Worm (Caenorhabditis elegans) whole organism, mixed stage, embryonic: ENCODE results near the gene pgp-7.

Source experiments
- ces-1 ChIP-seq: fragments of 150-350 bp; optimal IDR thresholded peaks from 2 replicates; lab custom pipeline; 2014; ENCODE audit warnings: missing biosample characterization, missing genetic modification reagents, missing genetic modification characterization
- elt-3 ChIP-seq: fragments of 150-350 bp; optimal IDR thresholded peaks from 2 replicates; lab custom pipeline; 2014; ENCODE audit warnings: missing biosample characterization, missing genetic modification characterization
- hlh-1 ChIP-seq: fragments of 150-350 bp; optimal IDR thresholded peaks from 2 replicates; lab custom pipeline; 2014; ENCODE audit warnings: missing biosample characterization, missing genetic modification reagents, missing genetic modification characterization
- lsy-2 ChIP-seq: fragments of 150-350 bp; optimal IDR thresholded peaks from 2 replicates; lab custom pipeline; 2014; ENCODE audit warnings: missing biosample characterization, missing genetic modification characterization
- mab-5 ChIP-seq: fragments of 150-350 bp; optimal IDR thresholded peaks from 2 replicates; lab custom pipeline; 2014; ENCODE audit warnings: missing biosample characterization, missing genetic modification characterization
- mep-1 ChIP-seq: fragments of 150-350 bp; optimal IDR thresholded peaks from 2 replicates; lab custom pipeline; 2017; ENCODE audit warnings: missing biosample characterization, missing genetic modification reagents, missing genetic modification characterization, inconsistent platforms
- nhr-76 ChIP-seq: sonication (generic microtip); optimal IDR thresholded peaks from 2 replicates; lab custom pipeline; 2017; ENCODE audit warnings: missing biosample characterization, missing genetic modification characterization
- pha-4 ChIP-seq: fragments of 150-350 bp; optimal IDR thresholded peaks from 2 replicates; lab custom pipeline; 2018; ENCODE audit warnings: missing biosample characterization, missing genetic modification reagents, missing genetic modification characterization
- sptf-1 ChIP-seq: sonication (generic microtip); optimal IDR thresholded peaks from 2 replicates; lab custom pipeline; 2017; ENCODE audit warnings: mild to moderate bottlenecking, missing genetic modification characterization, moderate library complexity, missing compliant biosample characterization
- unc-39 ChIP-seq: fragments of 150-350 bp; optimal IDR thresholded peaks from 2 replicates; lab custom pipeline; 2014; ENCODE audit warnings: missing biosample characterization, missing genetic modification characterization
- unc-62 ChIP-seq: fragments of 150-350 bp; optimal IDR thresholded peaks from 2 replicates; lab custom pipeline; 2014; ENCODE audit warnings: missing biosample characterization, missing genetic modification reagents, missing genetic modification characterization

DNA sequence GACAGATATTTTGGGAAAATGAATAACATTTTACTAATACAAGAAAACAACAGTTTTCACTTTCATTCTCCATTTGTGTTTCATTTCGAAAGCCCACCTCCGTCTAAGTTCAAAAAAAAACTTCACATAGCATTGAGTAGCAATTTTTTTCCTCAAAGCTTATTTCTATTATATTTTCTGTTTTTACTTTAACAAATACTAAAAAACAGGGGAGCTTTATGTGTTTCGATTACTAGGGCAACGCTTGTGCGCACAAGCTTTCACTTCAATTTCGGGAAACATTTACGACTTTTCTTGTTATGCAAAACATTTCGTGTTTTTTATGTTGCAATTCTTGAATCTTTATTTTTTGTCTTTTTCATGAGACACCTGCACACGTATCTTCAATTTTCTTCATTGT, 15.8 kb upstream of the pgp-7 start, which contains the start of gene T21E8.5:
- TF ChIP-seq lsy-2 (tag; lab: Kevin White, UChicago) (no peak), mep-1 (tag; lab: Kevin White, UChicago) (no peak), mab-5 (tag; lab: Kevin White, UChicago) (no peak), unc-62 (GFP tag; lab: Kevin White, UChicago) (no peak), unc-39 (tag; lab: Kevin White, UChicago) (no peak), elt-3 (no peak), pha-4 (tag; lab: Kevin White, UChicago) (no peak), ces-1 (GFP tag; lab: Kevin White, UChicago) (no peak), hlh-1 (tag; lab: Kevin White, UChicago) (no peak), nhr-76 (tag; lab: Kevin White, UChicago) (no peak), sptf-1 (tag; lab: Kevin White, UChicago) (no peak)
